Fruit fly (Drosophila melanogaster) whole organism, embryonic: ENCODE measurements around the gene Pcif1.

ENCODE experiments used
- Abd-B ChIP-seq: fragments of 200-800 bp; sonication (Bioruptor generic); optimal IDR thresholded peaks from 2 replicates; lab custom pipeline; 2018; ENCODE audit warnings: missing biosample characterization, mild to moderate bottlenecking, missing genetic modification characterization, moderate library complexity
- Awh ChIP-seq: fragments of 200-800 bp; sonication (Bioruptor generic); IDR thresholded peaks from 2 replicates; pipeline ENCODE4, ENCODE4 v1.3.6; 2022; ENCODE audit warnings: missing biosample characterization, missing genetic modification characterization
- CG10462 ChIP-seq: fragments of 200-800 bp; sonication (Bioruptor generic); optimal IDR thresholded peaks from 2 replicates; lab custom pipeline; 2016; ENCODE audit warnings: missing biosample characterization, missing genetic modification characterization
- CG10565 ChIP-seq: fragments of 200-800 bp; sonication (Bioruptor generic); optimal IDR thresholded peaks from 3 replicates; lab custom pipeline; 2016; ENCODE audit warnings: missing biosample characterization, mild to moderate bottlenecking, missing genetic modification characterization
- CG11695 ChIP-seq: fragments of 200-800 bp; sonication (Bioruptor generic); IDR thresholded peaks from 3 replicates; pipeline ENCODE4 v1.3.6; 2022; ENCODE audit warnings: missing biosample characterization, missing genetic modification characterization
- CG11723 ChIP-seq: fragments of 200-800 bp; sonication (Bioruptor generic); optimal IDR thresholded peaks from 2 replicates; lab custom pipeline; 2017; ENCODE audit warnings: missing biosample characterization, mild to moderate bottlenecking, missing genetic modification characterization
- CG12071 ChIP-seq: fragments of 200-800 bp; sonication (Bioruptor generic); optimal IDR thresholded peaks from 3 replicates; lab custom pipeline; 2018; ENCODE audit warnings: missing biosample characterization, mild to moderate bottlenecking, missing genetic modification characterization
- CG12391 ChIP-seq: fragments of 200-800 bp; sonication (Bioruptor generic); optimal IDR thresholded peaks from 3 replicates; lab custom pipeline; 2018; ENCODE audit warnings: missing biosample characterization, mild to moderate bottlenecking, missing genetic modification characterization, moderate library complexity
- CG13296 ChIP-seq: fragments of 200-800 bp; sonication (Bioruptor generic); optimal IDR thresholded peaks from 3 replicates; lab custom pipeline; 2018; ENCODE audit warnings: missing biosample characterization, mild to moderate bottlenecking, missing genetic modification characterization
- CG15601 ChIP-seq: fragments of 200-800 bp; sonication (Bioruptor generic); optimal IDR thresholded peaks from 3 replicates; lab custom pipeline; 2019; ENCODE audit warnings: missing biosample characterization, mild to moderate bottlenecking, missing genetic modification characterization, moderate library complexity
- CG1603 ChIP-seq: fragments of 200-800 bp; sonication (Bioruptor generic); optimal IDR thresholded peaks from 2 replicates; lab custom pipeline; 2019; ENCODE audit warnings: missing biosample characterization, mild to moderate bottlenecking, missing genetic modification characterization, moderate library complexity
- CG16813 ChIP-seq: fragments of 200-800 bp; sonication (Bioruptor generic); IDR thresholded peaks from 3 replicates; pipeline ENCODE4 v1.3.6; 2022; ENCODE audit warnings: missing biosample characterization, missing genetic modification characterization; ENCODE audit not compliant: partially characterized antibody
- CG17829 ChIP-seq: fragments of 200-800 bp; optimal IDR thresholded peaks from 2 replicates; lab custom pipeline; 2019; ENCODE audit warnings: missing biosample characterization, mild to moderate bottlenecking, missing genetic modification characterization, moderate library complexity
- CG2120 ChIP-seq: fragments of 200-800 bp; sonication (Bioruptor generic); optimal IDR thresholded peaks from 3 replicates; lab custom pipeline; 2016; ENCODE audit warnings: missing biosample characterization, missing genetic modification characterization
- CG4617 ChIP-seq: fragments of 200-800 bp; sonication (Bioruptor generic); optimal IDR thresholded peaks from 3 replicates; lab custom pipeline; 2016; ENCODE audit warnings: missing biosample characterization, missing genetic modification characterization, borderline replicate concordance
- CG6272 ChIP-seq: fragments of 200-800 bp; sonication (Bioruptor generic); IDR thresholded peaks from 2 replicates; pipeline ENCODE4 v1.3.6; 2022; ENCODE audit warnings: missing biosample characterization, missing genetic modification characterization
- CG7786 ChIP-seq: fragments of 200-800 bp; sonication (Bioruptor generic); optimal IDR thresholded peaks from 2 replicates; lab custom pipeline; 2016; ENCODE audit warnings: missing biosample characterization, missing genetic modification characterization
- CG7928 ChIP-seq: fragments of 200-800 bp; sonication (Bioruptor generic); optimal IDR thresholded peaks from 2 replicates; lab custom pipeline; 2017; ENCODE audit warnings: missing biosample characterization, mild to moderate bottlenecking, missing genetic modification characterization
- CG7987 ChIP-seq: fragments of 200-800 bp; sonication (Bioruptor generic); optimal IDR thresholded peaks from 2 replicates; lab custom pipeline; 2018; ENCODE audit warnings: missing biosample characterization, mild to moderate bottlenecking, missing genetic modification characterization, moderate library complexity
- CG9727 ChIP-seq: fragments of 200-800 bp; sonication (Bioruptor generic); optimal IDR thresholded peaks from 3 replicates; lab custom pipeline; 2017; ENCODE audit warnings: missing biosample characterization, mild to moderate bottlenecking, missing genetic modification characterization
- CG9817 ChIP-seq: fragments of 200-800 bp; sonication (Bioruptor generic); optimal IDR thresholded peaks from 2 replicates; lab custom pipeline; 2018; ENCODE audit warnings: missing biosample characterization, mild to moderate bottlenecking, missing genetic modification characterization, moderate library complexity
- CHES-1-like ChIP-seq: fragments of 200-800 bp; sonication (Bioruptor generic); optimal IDR thresholded peaks from 2 replicates; lab custom pipeline; 2016; ENCODE audit warnings: missing biosample characterization, missing genetic modification characterization
- CkIIα-i1 ChIP-seq: fragments of 200-800 bp; sonication (Bioruptor generic); IDR thresholded peaks from 2 replicates; pipeline ENCODE4 v1.3.6; 2022; ENCODE audit warnings: missing biosample characterization, missing genetic modification characterization
- CoRest ChIP-seq: fragments of 200-800 bp; sonication (Bioruptor generic); optimal IDR thresholded peaks from 3 replicates; lab custom pipeline; 2018; ENCODE audit warnings: missing biosample characterization, mild to moderate bottlenecking, missing genetic modification characterization, moderate library complexity
- Ets97D ChIP-seq: fragments of 200-800 bp; sonication (Bioruptor generic); optimal IDR thresholded peaks from 3 replicates; lab custom pipeline; 2016; ENCODE audit warnings: missing biosample characterization, missing genetic modification characterization
- Gug ChIP-seq: fragments of 200-800 bp; sonication (Bioruptor generic); IDR thresholded peaks from 4 replicates; pipeline ENCODE4 v1.3.6; 2022; ENCODE audit warnings: missing biosample characterization, missing genetic modification characterization
- Hand ChIP-seq: fragments of 200-800 bp; sonication (Bioruptor generic); optimal IDR thresholded peaks from 2 replicates; lab custom pipeline; 2017; ENCODE audit warnings: mild to moderate bottlenecking, missing biosample characterization, missing genetic modification reagents, missing genetic modification characterization
- Hey ChIP-seq: fragments of 200-800 bp; sonication (Bioruptor generic); optimal IDR thresholded peaks from 3 replicates; lab custom pipeline; 2018; ENCODE audit warnings: missing biosample characterization, mild to moderate bottlenecking, missing genetic modification characterization
- Stat92E ChIP-seq, 3 experiments: fragments of >200 bp in 2 of 3; fragments of 200-800 bp in 1 of 3; sonication (Bioruptor generic) in 1 of 3; optimal IDR thresholded peaks; 2 replicates each; lab custom pipeline; 2017 to 2019; ENCODE audit warnings: missing biosample characterization in 3 of 3, missing genetic modification characterization in 3 of 3, mild to moderate bottlenecking in 1 of 3, moderate library complexity in 1 of 3
- chif ChIP-seq, 2 experiments: fragments of 200-800 bp; sonication (Bioruptor generic); optimal IDR thresholded peaks; 3 replicates each; lab custom pipeline; 2016; ENCODE audit warnings: missing biosample characterization in 2 of 2, missing genetic modification characterization in 2 of 2
- corto ChIP-seq: fragments of 200-800 bp; sonication (Bioruptor generic); optimal IDR thresholded peaks from 2 replicates; lab custom pipeline; 2016; ENCODE audit warnings: missing biosample characterization, mild to moderate bottlenecking, missing genetic modification characterization, moderate library complexity
- dysf ChIP-seq: fragments of 200-800 bp; sonication (Bioruptor generic); IDR thresholded peaks from 3 replicates; pipeline ENCODE4 v1.3.6; 2022; ENCODE audit warnings: missing biosample characterization, missing genetic modification characterization
- emc ChIP-seq: fragments of 200-800 bp; sonication (Bioruptor generic); optimal IDR thresholded peaks from 2 replicates; lab custom pipeline; 2016; ENCODE audit warnings: missing biosample characterization, missing genetic modification characterization
- esg ChIP-seq: fragments of 200-800 bp; sonication (Bioruptor generic); conservative IDR thresholded peaks from 2 replicates; pipeline ENCODE4 v1.3.6; 2022; ENCODE audit warnings: missing biosample characterization, missing genetic modification characterization
- eyg ChIP-seq: fragments of 200-800 bp; sonication (Bioruptor generic); optimal IDR thresholded peaks from 3 replicates; lab custom pipeline; 2016; ENCODE audit warnings: missing biosample characterization, missing genetic modification characterization
- fu2 ChIP-seq: fragments of 200-800 bp; sonication (Bioruptor generic); optimal IDR thresholded peaks from 2 replicates; lab custom pipeline; 2016; ENCODE audit warnings: missing biosample characterization, missing genetic modification characterization
- gfzf ChIP-seq: fragments of 200-800 bp; sonication (Bioruptor generic); optimal IDR thresholded peaks from 2 replicates; lab custom pipeline; 2016; ENCODE audit warnings: missing biosample characterization, mild to moderate bottlenecking, missing genetic modification characterization, moderate library complexity
- gt ChIP-seq: fragments of 200-800 bp; sonication (Bioruptor generic); IDR thresholded peaks from 2 replicates; pipeline ENCODE4 v1.3.6; 2022; ENCODE audit warnings: missing biosample characterization, missing genetic modification characterization
- hth ChIP-seq: fragments of >200 bp; optimal IDR thresholded peaks from 2 replicates; lab custom pipeline; 2017; ENCODE audit warnings: inconsistent platforms
- klu ChIP-seq: fragments of 200-800 bp; sonication (Bioruptor generic); IDR thresholded peaks from 2 replicates; pipeline ENCODE4 v1.3.6; 2022; ENCODE audit warnings: missing biosample characterization, missing genetic modification characterization
- knrl ChIP-seq: fragments of 200-800 bp; sonication (Bioruptor generic); IDR thresholded peaks from 3 replicates; pipeline ENCODE4 v1.3.6; 2022; ENCODE audit warnings: missing biosample characterization, missing genetic modification characterization; ENCODE audit not compliant: partially characterized antibody
- lilli ChIP-seq: fragments of 200-800 bp; sonication (Bioruptor generic); optimal IDR thresholded peaks from 3 replicates; lab custom pipeline; 2016; ENCODE audit warnings: missing biosample characterization, missing genetic modification characterization
- nom ChIP-seq: fragments of 200-800 bp; sonication (Bioruptor generic); optimal IDR thresholded peaks from 2 replicates; lab custom pipeline; 2017; ENCODE audit warnings: missing biosample characterization, missing genetic modification characterization, mild to moderate bottlenecking, moderate library complexity, missing genetic modification reagents
- ro ChIP-seq: fragments of 200-800 bp; sonication (Bioruptor generic); IDR thresholded peaks from 2 replicates; pipeline ENCODE4 v1.3.6; 2022; ENCODE audit warnings: missing biosample characterization, missing genetic modification characterization
- salm ChIP-seq: fragments of 200-800 bp; sonication (Bioruptor generic); optimal IDR thresholded peaks from 2 replicates; lab custom pipeline; 2018; ENCODE audit warnings: missing biosample characterization, mild to moderate bottlenecking, missing genetic modification characterization
- sens-2 ChIP-seq: fragments of 200-800 bp; sonication (Bioruptor generic); IDR thresholded peaks from 2 replicates; pipeline ENCODE4 v1.3.6; 2022; ENCODE audit warnings: missing biosample characterization, missing genetic modification characterization
- sim ChIP-seq: fragments of 200-800 bp; sonication (Bioruptor generic); IDR thresholded peaks from 2 replicates; pipeline ENCODE4 v1.3.6; 2022; ENCODE audit warnings: missing biosample characterization, missing genetic modification characterization
- tll ChIP-seq, 2 experiments: fragments of 200-800 bp in 1 of 2; fragments of >200 bp in 1 of 2; sonication (Bioruptor generic) in 1 of 2; optimal IDR thresholded peaks; 2 replicates each; lab custom pipeline; 2017 to 2019; ENCODE audit warnings: missing biosample characterization in 2 of 2, missing genetic modification characterization in 2 of 2, mild to moderate bottlenecking in 1 of 2, moderate library complexity in 1 of 2
- trem ChIP-seq: fragments of 200-800 bp; optimal IDR thresholded peaks from 3 replicates; lab custom pipeline; 2019; ENCODE audit warnings: missing biosample characterization, mild to moderate bottlenecking, missing genetic modification characterization, moderate library complexity
- zfh1 ChIP-seq: fragments of 200-800 bp; sonication (Bioruptor generic); IDR thresholded peaks from 3 replicates; pipeline ENCODE4 v1.3.6; 2022; ENCODE audit warnings: missing biosample characterization, missing genetic modification characterization

The Pcif1 gene

DNA sequence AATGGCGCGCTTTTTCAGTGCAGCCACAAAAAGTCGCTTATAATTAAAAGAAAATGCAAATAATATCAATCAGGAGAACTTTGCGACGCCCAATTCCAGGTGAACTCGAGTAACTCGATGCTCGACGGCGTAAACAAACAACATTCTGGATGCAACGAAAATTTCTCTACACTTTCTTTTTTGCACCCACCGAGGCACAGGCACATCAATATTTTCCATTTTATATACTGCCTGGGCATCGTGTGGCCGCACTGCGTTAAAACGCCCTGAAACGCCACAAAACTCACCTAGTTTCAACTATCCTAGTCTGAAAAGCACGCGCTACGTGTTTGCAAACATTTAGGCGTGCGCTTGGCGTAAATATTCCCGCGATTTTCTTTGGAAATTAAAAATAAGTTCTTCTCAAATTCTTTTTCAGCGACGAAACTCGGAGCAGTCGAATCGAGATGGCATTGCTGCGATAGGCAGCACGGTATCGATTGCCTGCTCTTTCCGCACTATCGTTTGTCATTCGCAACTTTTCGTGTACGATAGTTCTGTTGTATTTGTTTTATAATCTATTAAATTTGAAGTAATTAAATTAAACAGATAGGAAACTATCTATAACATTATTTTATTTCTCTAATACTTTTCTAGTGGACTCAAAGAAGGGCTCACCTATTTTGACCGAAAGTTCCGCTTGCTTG, at the start of gene Pcif1:
Gene Pcif1, minus strand, starts transcription at position 456 of the 686 bp plus-strand sequence.
- TF ChIP-seq CoRest (tag; lab: Kevin White, UChicago) (peak; percentile 18), tll (GFP tag; optimal IDR thresholded peaks at IDR 0.05; lab: Kevin White, UChicago) (no peak), CG6272 (GFP tag; lab: Robert Waterston, UW) (peak; percentile 62), Awh (no peak), CG12071 (GFP tag; lab: Kevin White, UChicago) (no peak), CG7987 (GFP tag; lab: Kevin White, UChicago) (peak; percentile 30), gfzf (GFP tag; lab: Kevin White, UChicago) (peak; percentile 23), CG2120 (peak; percentile 36), CG4617 (GFP tag; lab: Kevin White, UChicago) (peak; percentile 44), hth (no peak), Abd-B (GFP tag; lab: Kevin White, UChicago) (no peak), Hey (tag; lab: Kevin White, UChicago) (no peak), CG9727 (GFP tag; lab: Kevin White, UChicago) (no peak), emc (no peak), dysf (GFP tag; lab: Robert Waterston, UW) (no peak), CG7928 (GFP tag; lab: Kevin White, UChicago) (no peak), CG15601 (tag; lab: Kevin White, UChicago) (peak; percentile 51), CG10462 (GFP tag; lab: Kevin White, UChicago) (no peak), CG16813 (GFP tag; lab: Robert Waterston, UW) (peak; percentile 99), CG9817 (tag; lab: Kevin White, UChicago) (no peak), ro (GFP tag; lab: Robert Waterston, UW) (no peak), corto (GFP tag; lab: Kevin White, UChicago) (peak; percentile 73), zfh1 (GFP tag; lab: Robert Waterston, UW) (peak; percentile 53; the same call in 2 of the 3 replicates), lilli (GFP tag; lab: Kevin White, UChicago) (peak; percentile 43), fu2 (GFP tag; lab: Kevin White, UChicago) (no peak), CG7786 (GFP tag; lab: Kevin White, UChicago) (no peak), CG13296 (GFP tag; lab: Kevin White, UChicago) (peak; percentile 6), CG10565 (GFP tag; lab: Kevin White, UChicago) (no peak), klu (GFP tag; lab: Robert Waterston, UW) (no peak), knrl (GFP tag; lab: Robert Waterston, UW) (peak; percentile 99), CG11695 (no peak), salm (tag; lab: Kevin White, UChicago) (no peak), gt (GFP tag; lab: Robert Waterston, UW) (no peak), CG12391 (tag; lab: Kevin White, UChicago) (peak; percentile 11), CG17829 (tag; lab: Kevin White, UChicago) (peak; percentile 64), esg (GFP tag; lab: Robert Waterston, UW) (no peak), CG1603 (tag; lab: Kevin White, UChicago) (peak; percentile 65), Stat92E (GFP tag; optimal IDR thresholded peaks at IDR 0.05; lab: Kevin White, UChicago) (no peak), Ets97D (GFP tag; lab: Kevin White, UChicago) (peak; percentile 52), Hand (GFP tag; lab: Kevin White, UChicago) (no peak), trem (tag; lab: Kevin White, UChicago) (peak; percentile 67), Gug (GFP tag; lab: Robert Waterston, UW) (peak; percentile 63; the same call in 2 of the 4 replicates), eyg (GFP tag; lab: Kevin White, UChicago) (no peak), sim (GFP tag; lab: Robert Waterston, UW) (no peak), CkIIα-i1 (GFP tag; lab: Robert Waterston, UW) (no peak), nom (peak; percentile 39), CHES-1-like (GFP tag; lab: Kevin White, UChicago) (no peak), sens-2 (GFP tag; lab: Robert Waterston, UW) (no peak), chif (GFP tag; optimal IDR thresholded peaks at IDR 0.05; lab: Kevin White, UChicago) (no peak), CG11723 (GFP tag; lab: Kevin White, UChicago) (no peak)
